Fruit fly (Drosophila melanogaster) whole organism, embryonic: ENCODE data around the gene tay.
A peak's percentile ranks its signal among the peaks of the same experiment; 100 is the strongest.

Experiments
- ATbp ChIP-seq: fragments of 200-800 bp; sonication (Bioruptor generic); optimal IDR thresholded peaks from 2 replicates; lab custom pipeline; 2017; ENCODE audit warnings: missing biosample characterization, mild to moderate bottlenecking, missing genetic modification characterization, missing genetic modification reagents
- Ada2b ChIP-seq: fragments of 200-800 bp; sonication (Bioruptor generic); IDR thresholded peaks from 2 replicates; pipeline ENCODE4 v1.3.6; 2022; ENCODE audit warnings: missing biosample characterization, missing genetic modification characterization
- Asciz ChIP-seq: fragments of 200-800 bp; sonication (Bioruptor generic); optimal IDR thresholded peaks from 2 replicates; lab custom pipeline; 2017; ENCODE audit warnings: missing biosample characterization, mild to moderate bottlenecking, missing genetic modification characterization, missing genetic modification reagents
- CG10209 ChIP-seq: fragments of 200-800 bp; sonication (Bioruptor generic); optimal IDR thresholded peaks from 3 replicates; lab custom pipeline; 2017; ENCODE audit warnings: missing biosample characterization, mild to moderate bottlenecking, missing genetic modification characterization, missing genetic modification reagents
- CG10274 ChIP-seq: fragments of 200-800 bp; sonication (Bioruptor generic); optimal IDR thresholded peaks from 3 replicates; lab custom pipeline; 2017; ENCODE audit warnings: missing biosample characterization, mild to moderate bottlenecking, missing genetic modification characterization
- CG10462 ChIP-seq: fragments of 200-800 bp; sonication (Bioruptor generic); optimal IDR thresholded peaks from 2 replicates; lab custom pipeline; 2016; ENCODE audit warnings: missing biosample characterization, missing genetic modification characterization
- CG11093 ChIP-seq: fragments of 200-800 bp; sonication (Bioruptor generic); IDR thresholded peaks from 3 replicates; pipeline ENCODE4 v1.3.6; 2022; ENCODE audit warnings: missing biosample characterization, missing genetic modification characterization
- CG13123 ChIP-seq: fragments of 200-800 bp; sonication (Bioruptor generic); optimal IDR thresholded peaks from 2 replicates; lab custom pipeline; 2016; ENCODE audit warnings: missing biosample characterization, missing genetic modification characterization
- CG14014 ChIP-seq: fragments of 200-800 bp; sonication (Bioruptor generic); IDR thresholded peaks from 2 replicates; pipeline ENCODE4 v1.3.6; 2022; ENCODE audit warnings: missing biosample characterization, missing genetic modification characterization
- CG14710 ChIP-seq: fragments of 200-800 bp; sonication (Bioruptor generic); optimal IDR thresholded peaks from 3 replicates; lab custom pipeline; 2019; ENCODE audit warnings: missing biosample characterization, mild to moderate bottlenecking, missing genetic modification characterization, moderate library complexity
- CG15073 ChIP-seq: fragments of 200-800 bp; sonication (Bioruptor generic); optimal IDR thresholded peaks from 2 replicates; lab custom pipeline; 2016; ENCODE audit warnings: missing biosample characterization, missing genetic modification characterization
- CG16815 ChIP-seq: fragments of 200-800 bp; sonication (Bioruptor generic); optimal IDR thresholded peaks from 3 replicates; lab custom pipeline; 2017; ENCODE audit warnings: missing biosample characterization, mild to moderate bottlenecking, missing genetic modification characterization
- CG17612 ChIP-seq: fragments of 200-800 bp; sonication (Bioruptor generic); IDR thresholded peaks from 2 replicates; pipeline ENCODE4 v1.3.6; 2022; ENCODE audit warnings: missing biosample characterization, missing genetic modification characterization
- CG18764 ChIP-seq: fragments of 200-800 bp; sonication (Bioruptor generic); optimal IDR thresholded peaks from 3 replicates; lab custom pipeline; 2016; ENCODE audit warnings: missing biosample characterization, missing genetic modification characterization
- CG2199 ChIP-seq: fragments of 200-800 bp; sonication (Bioruptor generic); IDR thresholded peaks from 3 replicates; pipeline ENCODE4 v1.3.6; 2022; ENCODE audit warnings: missing biosample characterization, missing genetic modification characterization
- CG3163 ChIP-seq: fragments of 200-800 bp; sonication (Bioruptor generic); optimal IDR thresholded peaks from 3 replicates; lab custom pipeline; 2016; ENCODE audit warnings: missing biosample characterization, missing genetic modification characterization
- CG34224 ChIP-seq: fragments of 200-800 bp; sonication (Bioruptor generic); IDR thresholded peaks from 3 replicates; pipeline ENCODE4 v1.3.6; 2022; ENCODE audit warnings: missing biosample characterization, missing genetic modification characterization; ENCODE audit not compliant: partially characterized antibody
- CG3726 ChIP-seq: fragments of 200-800 bp; sonication (Bioruptor generic); IDR thresholded peaks from 3 replicates; pipeline ENCODE4, ENCODE4 v1.3.6; 2022; ENCODE audit warnings: missing biosample characterization, missing genetic modification characterization
- CG4424 ChIP-seq: fragments of 200-800 bp; sonication (Bioruptor generic); optimal IDR thresholded peaks from 3 replicates; lab custom pipeline; 2016; ENCODE audit warnings: missing biosample characterization, missing genetic modification characterization
- CG4617 ChIP-seq: fragments of 200-800 bp; sonication (Bioruptor generic); optimal IDR thresholded peaks from 3 replicates; lab custom pipeline; 2016; ENCODE audit warnings: missing biosample characterization, missing genetic modification characterization, borderline replicate concordance
- CG6254 ChIP-seq: fragments of 200-800 bp; sonication (Bioruptor generic); optimal IDR thresholded peaks from 3 replicates; lab custom pipeline; 2017; ENCODE audit warnings: mild to moderate bottlenecking, missing biosample characterization, missing genetic modification reagents, missing genetic modification characterization
- CG7357 ChIP-seq: fragments of 200-800 bp; sonication (Bioruptor generic); IDR thresholded peaks from 3 replicates; pipeline ENCODE4 v1.3.6; 2022; ENCODE audit warnings: missing biosample characterization, missing genetic modification characterization
- CG7786 ChIP-seq: fragments of 200-800 bp; sonication (Bioruptor generic); optimal IDR thresholded peaks from 2 replicates; lab custom pipeline; 2016; ENCODE audit warnings: missing biosample characterization, missing genetic modification characterization
- CG8944 ChIP-seq: fragments of 200-800 bp; sonication (Bioruptor generic); optimal IDR thresholded peaks from 3 replicates; lab custom pipeline; 2016; ENCODE audit warnings: missing biosample characterization, missing genetic modification characterization
- Dip2 ChIP-seq: fragments of 200-800 bp; sonication (Bioruptor generic); IDR thresholded peaks from 2 replicates; pipeline ENCODE4 v1.3.6; 2022; ENCODE audit warnings: missing biosample characterization, missing genetic modification characterization
- Gug ChIP-seq: fragments of 200-800 bp; sonication (Bioruptor generic); IDR thresholded peaks from 4 replicates; pipeline ENCODE4 v1.3.6; 2022; ENCODE audit warnings: missing biosample characterization, missing genetic modification characterization
- Hand ChIP-seq: fragments of 200-800 bp; sonication (Bioruptor generic); optimal IDR thresholded peaks from 2 replicates; lab custom pipeline; 2017; ENCODE audit warnings: mild to moderate bottlenecking, missing biosample characterization, missing genetic modification reagents, missing genetic modification characterization
- Jarid2 ChIP-seq: fragments of 200-800 bp; sonication (Bioruptor generic); optimal IDR thresholded peaks from 3 replicates; lab custom pipeline; 2017; ENCODE audit warnings: mild to moderate bottlenecking, missing biosample characterization, missing genetic modification reagents, missing genetic modification characterization
- Lim3 ChIP-seq: fragments of 200-800 bp; sonication (Bioruptor generic); IDR thresholded peaks from 2 replicates; pipeline ENCODE4 v1.3.6; 2022; ENCODE audit warnings: missing biosample characterization, missing genetic modification characterization
- Mad ChIP-seq: fragments of 200-800 bp; sonication (Bioruptor generic); optimal IDR thresholded peaks from 2 replicates; lab custom pipeline; 2016; ENCODE audit warnings: missing biosample characterization, missing genetic modification characterization
- Oaz ChIP-seq: fragments of 200-800 bp; sonication (Bioruptor generic); IDR thresholded peaks from 2 replicates; pipeline ENCODE4 v1.3.6; 2022; ENCODE audit warnings: missing biosample characterization, missing genetic modification characterization
- Oli ChIP-seq: fragments of 200-800 bp; sonication (Bioruptor generic); optimal IDR thresholded peaks from 2 replicates; lab custom pipeline; 2018; ENCODE audit warnings: missing biosample characterization, mild to moderate bottlenecking, missing genetic modification characterization, moderate library complexity
- PHDP ChIP-seq: fragments of 200-800 bp; sonication (Bioruptor generic); optimal IDR thresholded peaks from 3 replicates; lab custom pipeline; 2018; ENCODE audit warnings: missing biosample characterization, mild to moderate bottlenecking, missing genetic modification characterization, moderate library complexity
- Sry-β ChIP-seq: fragments of 200-800 bp; sonication (Bioruptor generic); optimal IDR thresholded peaks from 2 replicates; lab custom pipeline; 2018; ENCODE audit warnings: missing biosample characterization, mild to moderate bottlenecking, missing genetic modification characterization, moderate library complexity
- ara ChIP-seq: fragments of 200-800 bp; sonication (Bioruptor generic); IDR thresholded peaks from 2 replicates; pipeline ENCODE4 v1.3.6; 2022; ENCODE audit warnings: missing biosample characterization, missing genetic modification characterization
- cato ChIP-seq: fragments of 200-800 bp; sonication (Bioruptor generic); optimal IDR thresholded peaks from 2 replicates; lab custom pipeline; 2016; ENCODE audit warnings: missing biosample characterization, missing genetic modification characterization, borderline replicate concordance
- crc ChIP-seq: fragments of 200-800 bp; sonication (Bioruptor generic); optimal IDR thresholded peaks from 2 replicates; lab custom pipeline; 2016; ENCODE audit warnings: missing biosample characterization, missing genetic modification characterization
- emc ChIP-seq: fragments of 200-800 bp; sonication (Bioruptor generic); optimal IDR thresholded peaks from 2 replicates; lab custom pipeline; 2016; ENCODE audit warnings: missing biosample characterization, missing genetic modification characterization
- fru ChIP-seq: fragments of >200 bp; optimal IDR thresholded peaks from 2 replicates; lab custom pipeline; 2017
- fu2 ChIP-seq: fragments of 200-800 bp; sonication (Bioruptor generic); optimal IDR thresholded peaks from 2 replicates; lab custom pipeline; 2016; ENCODE audit warnings: missing biosample characterization, missing genetic modification characterization
- gfzf ChIP-seq: fragments of 200-800 bp; sonication (Bioruptor generic); optimal IDR thresholded peaks from 2 replicates; lab custom pipeline; 2016; ENCODE audit warnings: missing biosample characterization, mild to moderate bottlenecking, missing genetic modification characterization, moderate library complexity
- ind ChIP-seq: fragments of 200-800 bp; sonication (Bioruptor generic); optimal IDR thresholded peaks from 3 replicates; lab custom pipeline; 2016; ENCODE audit warnings: missing biosample characterization, missing genetic modification characterization
- jigr1 ChIP-seq: fragments of 200-800 bp; sonication (Bioruptor generic); IDR thresholded peaks from 3 replicates; pipeline ENCODE4 v1.3.6; 2022; ENCODE audit warnings: missing biosample characterization, missing genetic modification characterization
- ken ChIP-seq: fragments of 200-800 bp; sonication (Bioruptor generic); IDR thresholded peaks from 3 replicates; pipeline ENCODE4 v1.3.6; 2022; ENCODE audit warnings: missing biosample characterization, missing genetic modification characterization
- mam ChIP-seq: fragments of 200-800 bp; sonication (Bioruptor generic); optimal IDR thresholded peaks from 3 replicates; lab custom pipeline; 2016; ENCODE audit warnings: missing biosample characterization, missing genetic modification characterization
- oc ChIP-seq: fragments of 200-800 bp; sonication (Bioruptor generic); optimal IDR thresholded peaks from 2 replicates; lab custom pipeline; 2018; ENCODE audit warnings: missing biosample characterization, mild to moderate bottlenecking, missing genetic modification characterization, moderate library complexity
- pho ChIP-seq: fragments of 200-800 bp; sonication (Bioruptor generic); optimal IDR thresholded peaks from 2 replicates; lab custom pipeline; 2016; ENCODE audit warnings: missing biosample characterization, missing genetic modification characterization
- row ChIP-seq: fragments of 200-800 bp; sonication (Bioruptor generic); IDR thresholded peaks from 3 replicates; pipeline ENCODE4 v1.3.6; 2022; ENCODE audit warnings: missing biosample characterization, missing genetic modification characterization
- salm ChIP-seq: fragments of 200-800 bp; sonication (Bioruptor generic); optimal IDR thresholded peaks from 2 replicates; lab custom pipeline; 2018; ENCODE audit warnings: missing biosample characterization, mild to moderate bottlenecking, missing genetic modification characterization
- unpg ChIP-seq: fragments of 200-800 bp; sonication (Bioruptor generic); optimal IDR thresholded peaks from 3 replicates; lab custom pipeline; 2018; ENCODE audit warnings: missing biosample characterization, mild to moderate bottlenecking, missing genetic modification characterization, moderate library complexity
- zfh1 ChIP-seq: fragments of 200-800 bp; sonication (Bioruptor generic); IDR thresholded peaks from 3 replicates; pipeline ENCODE4 v1.3.6; 2022; ENCODE audit warnings: missing biosample characterization, missing genetic modification characterization

Gene tay

DNA sequence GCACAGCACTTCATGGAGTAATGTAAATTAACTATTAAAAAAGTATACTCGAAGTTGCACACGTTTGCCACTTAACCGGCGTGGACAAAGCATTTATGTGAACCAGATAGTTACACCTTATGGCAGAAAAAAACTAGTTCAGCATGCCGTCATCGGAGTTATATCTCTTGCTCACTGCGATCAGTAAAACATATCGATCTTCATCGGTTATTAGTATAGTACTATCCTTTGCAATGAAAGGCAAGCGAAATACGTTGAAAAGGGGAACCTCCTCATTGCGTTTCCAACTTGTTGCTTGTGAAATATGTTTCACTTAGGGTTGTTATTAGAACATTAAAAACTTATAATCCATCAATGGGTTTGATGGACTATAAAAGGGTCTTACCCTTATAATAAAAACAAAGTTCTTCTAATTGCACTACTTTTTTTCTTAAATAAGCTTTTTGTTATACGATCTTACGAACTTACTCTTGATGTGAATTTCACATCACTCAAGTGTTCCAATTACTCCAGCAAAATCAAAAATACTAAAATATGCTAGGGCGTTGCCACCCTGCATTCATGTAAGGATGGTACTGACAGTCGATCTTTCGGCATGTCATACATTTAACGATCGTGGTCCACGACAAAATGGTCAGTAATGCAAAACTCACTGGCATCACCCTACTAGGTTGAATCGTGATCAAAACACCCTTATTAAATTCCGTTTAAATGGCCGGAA lies 22.6 kb upstream of the tay start, which contains the start of gene CycD (continued):
- no peak for TF ChIP-seq CG10209 (GFP tag; lab: Kevin White, UChicago)
- TF ChIP-seq CG18764 (GFP tag; lab: Kevin White, UChicago), result peak; percentile 77
- TF ChIP-seq unpg (GFP tag; lab: Kevin White, UChicago), result no peak
- TF ChIP-seq CG7786, result peak; percentile 32
- TF ChIP-seq jigr1 (GFP tag; lab: Robert Waterston, UW), result no peak
- no peak for TF ChIP-seq fru (lab: Kevin White, UChicago)
- no peak for TF ChIP-seq crc (GFP tag; lab: Kevin White, UChicago)
- TF ChIP-seq Hand (GFP tag; lab: Kevin White, UChicago), result no peak
- no peak for TF ChIP-seq CG10462 (GFP tag; lab: Kevin White, UChicago)
- TF ChIP-seq CG7357, result peak; percentile 88
- no peak for TF ChIP-seq Sry-β (GFP tag; lab: Kevin White, UChicago)
- no peak for TF ChIP-seq PHDP (tag; lab: Kevin White, UChicago)
- TF ChIP-seq cato (GFP tag; lab: Kevin White, UChicago), result no peak
- TF ChIP-seq mam (GFP tag; lab: Kevin White, UChicago), result peak; percentile 44
- no peak for TF ChIP-seq CG3163 (GFP tag; lab: Kevin White, UChicago)
- TF ChIP-seq oc, result no peak
- TF ChIP-seq Dip2 (GFP tag; lab: Robert Waterston, UW), result no peak
- no peak for TF ChIP-seq fu2 (GFP tag; lab: Kevin White, UChicago)
- no peak for TF ChIP-seq ind
- TF ChIP-seq Ada2b (GFP tag; lab: Robert Waterston, UW), result no peak
- TF ChIP-seq row (GFP tag; lab: Robert Waterston, UW), result peak; percentile 73
- no peak for TF ChIP-seq Asciz (GFP tag; lab: Kevin White, UChicago)
- TF ChIP-seq CG14014 (GFP tag; lab: Robert Waterston, UW), result 0 out of 2 replicates have a peak, but pooled peaks have one; percentile 5
- peak; percentile 53 for TF ChIP-seq CG14710
- peak; percentile 79; the same call in 2 of the 3 replicates for TF ChIP-seq ken (GFP tag; lab: Robert Waterston, UW)
- no peak for TF ChIP-seq CG15073 (GFP tag; lab: Kevin White, UChicago)
- TF ChIP-seq salm, result no peak
- no peak; the same call in 1 of the 4 replicates for TF ChIP-seq Gug
- 0 out of 2 replicates have a peak, but pooled peaks have one; percentile 28 for TF ChIP-seq Oaz (GFP tag; lab: Robert Waterston, UW)
- no peak for TF ChIP-seq ara (GFP tag; lab: Robert Waterston, UW)
- no peak for TF ChIP-seq CG17612 (GFP tag; lab: Robert Waterston, UW)
- TF ChIP-seq CG4424, result peak; percentile 15
- TF ChIP-seq CG4617 (GFP tag; lab: Kevin White, UChicago), result no peak
- TF ChIP-seq gfzf (GFP tag; lab: Kevin White, UChicago), result peak; percentile 45
- peak; percentile 57; the same call in 2 of the 3 replicates for TF ChIP-seq zfh1 (GFP tag; lab: Robert Waterston, UW)
- TF ChIP-seq CG16815 (GFP tag; lab: Kevin White, UChicago), result peak; percentile 6
- peak; percentile 51 for TF ChIP-seq Mad (GFP tag; lab: Kevin White, UChicago)
- TF ChIP-seq Lim3, result no peak
- no peak for TF ChIP-seq emc (GFP tag; lab: Kevin White, UChicago)
- TF ChIP-seq CG2199 (GFP tag; lab: Robert Waterston, UW), result peak; percentile 39; the same call in 1 of the 3 replicates
- no peak for TF ChIP-seq Oli (tag; lab: Kevin White, UChicago)
- no peak for TF ChIP-seq CG11093 (GFP tag; lab: Robert Waterston, UW)
- no peak for TF ChIP-seq CG10274
- no peak for TF ChIP-seq CG34224
- no peak for TF ChIP-seq CG6254 (GFP tag; lab: Kevin White, UChicago)
- no peak for TF ChIP-seq ATbp (GFP tag; lab: Kevin White, UChicago)
- TF ChIP-seq Jarid2 (GFP tag; lab: Kevin White, UChicago), result no peak
- peak; percentile 8 for TF ChIP-seq CG8944 (GFP tag; lab: Kevin White, UChicago)
- TF ChIP-seq pho (GFP tag; lab: Kevin White, UChicago), result no peak
- TF ChIP-seq CG3726 (GFP tag; lab: Robert Waterston, UW), result no peak
- TF ChIP-seq CG13123 (GFP tag; lab: Kevin White, UChicago), result no peak
